Worm (Caenorhabditis elegans) whole organism, L3 larva: Measurements from ENCODE around the gene T02H6.7.

ENCODE experiments used
- ama-1 ChIP-seq: fragments of 150-350 bp; optimal IDR thresholded peaks from 2 replicates; lab custom pipeline; 2018
- ceh-28 ChIP-seq: fragments of 150-350 bp; optimal IDR thresholded peaks from 2 replicates; lab custom pipeline; 2014; ENCODE audit warnings: missing biosample characterization, missing genetic modification reagents, missing genetic modification characterization
- elt-1 ChIP-seq: fragments of 150-350 bp; optimal IDR thresholded peaks from 2 replicates; lab custom pipeline; 2014; ENCODE audit warnings: missing biosample characterization, missing genetic modification characterization
- fos-1 ChIP-seq: fragments of 150-350 bp; optimal IDR thresholded peaks from 2 replicates; lab custom pipeline; 2014; ENCODE audit warnings: missing biosample characterization, missing genetic modification characterization
- nfya-1 ChIP-seq: sonication (generic microtip); optimal IDR thresholded peaks from 2 replicates; lab custom pipeline; 2017; ENCODE audit warnings: missing genetic modification characterization, mild to moderate bottlenecking, missing compliant biosample characterization, antibody characterized with exemption, moderate library complexity; ENCODE audit not compliant: insufficient read depth
- nhr-11 ChIP-seq: fragments of 150-350 bp; optimal IDR thresholded peaks from 2 replicates; lab custom pipeline; 2014; ENCODE audit warnings: missing biosample characterization, missing genetic modification characterization
- nhr-76 ChIP-seq: fragments of 150-350 bp; sonication (generic microtip); optimal IDR thresholded peaks from 5 replicates; lab custom pipeline; 2014; ENCODE audit warnings: missing biosample characterization, missing genetic modification characterization
- nhr-77 ChIP-seq: fragments of 150-350 bp; optimal IDR thresholded peaks from 2 replicates; lab custom pipeline; 2014; ENCODE audit warnings: missing biosample characterization, missing genetic modification characterization
- sea-2 ChIP-seq: fragments of 150-350 bp; sonication (generic microtip); optimal IDR thresholded peaks from 4 replicates; lab custom pipeline; 2014; ENCODE audit warnings: missing biosample characterization, missing genetic modification reagents, missing genetic modification characterization
- snpc-4 ChIP-seq: fragments of 150-350 bp; optimal IDR thresholded peaks from 2 replicates; lab custom pipeline; 2014; ENCODE audit warnings: missing biosample characterization, missing genetic modification characterization
- unc-62 ChIP-seq: fragments of 150-350 bp; sonication (generic microtip); optimal IDR thresholded peaks from 4 replicates; lab custom pipeline; 2014; ENCODE audit warnings: missing biosample characterization, missing genetic modification reagents, missing genetic modification characterization

- TF ChIP-seq snpc-4 (no peak), nfya-1 (no peak), ceh-28 (no peak), nhr-77 (tag; lab: Kevin White, UChicago) (no peak), fos-1 (tag; lab: Kevin White, UChicago) (no peak), unc-62 (GFP tag; lab: Kevin White, UChicago) (no peak), ama-1 (lab: Kevin White, UChicago) (no peak), nhr-11 (tag; lab: Kevin White, UChicago) (no peak), elt-1 (tag; lab: Kevin White, UChicago) (no peak), nhr-76 (no peak), sea-2 (GFP tag; lab: Kevin White, UChicago) (no peak)
Measured at ce11 chrII:678581-678980, 3.8 kb upstream of the T02H6.7 start, which contains the start of gene T02H6.9.
